Fruit fly (Drosophila melanogaster) whole organism, embryonic: Measurements from ENCODE around the gene CG15011.
A peak's percentile ranks its signal among the peaks of the same experiment; 100 is the strongest.

Source experiments
- ATbp ChIP-seq: fragments of 200-800 bp; sonication (Bioruptor generic); optimal IDR thresholded peaks from 2 replicates; lab custom pipeline; 2017; ENCODE audit warnings: missing biosample characterization, mild to moderate bottlenecking, missing genetic modification characterization, missing genetic modification reagents
- Ada2b ChIP-seq: fragments of 200-800 bp; sonication (Bioruptor generic); IDR thresholded peaks from 2 replicates; pipeline ENCODE4 v1.3.6; 2022; ENCODE audit warnings: missing biosample characterization, missing genetic modification characterization
- Atf-2 ChIP-seq: fragments of 200-800 bp; sonication (Bioruptor generic); optimal IDR thresholded peaks from 2 replicates; lab custom pipeline; 2016; ENCODE audit warnings: missing biosample characterization, missing genetic modification characterization
- Bgb ChIP-seq: fragments of 200-800 bp; sonication (Bioruptor generic); IDR thresholded peaks from 2 replicates; pipeline ENCODE4 v1.3.6; 2022; ENCODE audit warnings: missing biosample characterization, missing genetic modification characterization; ENCODE audit not compliant: partially characterized antibody
- CG12391 ChIP-seq: fragments of 200-800 bp; sonication (Bioruptor generic); optimal IDR thresholded peaks from 3 replicates; lab custom pipeline; 2018; ENCODE audit warnings: missing biosample characterization, mild to moderate bottlenecking, missing genetic modification characterization, moderate library complexity
- CG14667 ChIP-seq: fragments of 200-800 bp; sonication (Bioruptor generic); IDR thresholded peaks from 2 replicates; pipeline ENCODE4 v1.3.6; 2022; ENCODE audit warnings: missing biosample characterization, missing genetic modification characterization
- CG1832 ChIP-seq: fragments of 200-800 bp; sonication (Bioruptor generic); optimal IDR thresholded peaks from 2 replicates; lab custom pipeline; 2017; ENCODE audit warnings: missing biosample characterization, mild to moderate bottlenecking, missing genetic modification characterization, inconsistent platforms
- CG2129 ChIP-seq: fragments of 200-800 bp; sonication (Bioruptor generic); IDR thresholded peaks from 2 replicates; pipeline ENCODE4 v1.3.6; 2022; ENCODE audit warnings: missing biosample characterization, missing genetic modification characterization; ENCODE audit not compliant: partially characterized antibody
- CG3995 ChIP-seq: fragments of 200-800 bp; sonication (Bioruptor generic); optimal IDR thresholded peaks from 3 replicates; lab custom pipeline; 2016; ENCODE audit warnings: missing biosample characterization, missing genetic modification characterization
- CG42726 ChIP-seq: fragments of 200-800 bp; sonication (Bioruptor generic); IDR thresholded peaks from 2 replicates; pipeline ENCODE4 v1.3.6; 2022; ENCODE audit warnings: missing biosample characterization, missing genetic modification characterization; ENCODE audit not compliant: partially characterized antibody
- CG4617 ChIP-seq: fragments of 200-800 bp; sonication (Bioruptor generic); optimal IDR thresholded peaks from 3 replicates; lab custom pipeline; 2016; ENCODE audit warnings: missing biosample characterization, missing genetic modification characterization, borderline replicate concordance
- CG4730 ChIP-seq: fragments of 200-800 bp; sonication (Bioruptor generic); IDR thresholded peaks from 2 replicates; pipeline ENCODE4 v1.3.6; 2022; ENCODE audit warnings: missing biosample characterization, missing genetic modification characterization
- CG6254 ChIP-seq: fragments of 200-800 bp; sonication (Bioruptor generic); optimal IDR thresholded peaks from 3 replicates; lab custom pipeline; 2017; ENCODE audit warnings: mild to moderate bottlenecking, missing biosample characterization, missing genetic modification reagents, missing genetic modification characterization
- CG6683 ChIP-seq: fragments of 200-800 bp; sonication (Bioruptor generic); optimal IDR thresholded peaks from 2 replicates; lab custom pipeline; 2017; ENCODE audit warnings: missing biosample characterization, mild to moderate bottlenecking, missing genetic modification characterization, missing genetic modification reagents
- CG7556 ChIP-seq: fragments of 200-800 bp; sonication (Bioruptor generic); optimal IDR thresholded peaks from 2 replicates; lab custom pipeline; 2017; ENCODE audit warnings: missing biosample characterization, mild to moderate bottlenecking, missing genetic modification characterization
- CG7928 ChIP-seq: fragments of 200-800 bp; sonication (Bioruptor generic); optimal IDR thresholded peaks from 2 replicates; lab custom pipeline; 2017; ENCODE audit warnings: missing biosample characterization, mild to moderate bottlenecking, missing genetic modification characterization
- CG9437 ChIP-seq: fragments of 200-800 bp; sonication (Bioruptor generic); optimal IDR thresholded peaks from 2 replicates; lab custom pipeline; 2018; ENCODE audit warnings: missing biosample characterization, mild to moderate bottlenecking, missing genetic modification characterization
- CG9727 ChIP-seq: fragments of 200-800 bp; sonication (Bioruptor generic); optimal IDR thresholded peaks from 3 replicates; lab custom pipeline; 2017; ENCODE audit warnings: missing biosample characterization, mild to moderate bottlenecking, missing genetic modification characterization
- CG9932 ChIP-seq: fragments of 200-800 bp; sonication (Bioruptor generic); IDR thresholded peaks from 2 replicates; pipeline ENCODE4 v1.3.6; 2022; ENCODE audit warnings: missing biosample characterization, missing genetic modification characterization
- CoRest ChIP-seq: fragments of 200-800 bp; sonication (Bioruptor generic); optimal IDR thresholded peaks from 3 replicates; lab custom pipeline; 2018; ENCODE audit warnings: missing biosample characterization, mild to moderate bottlenecking, missing genetic modification characterization, moderate library complexity
- Dbx ChIP-seq: fragments of 200-800 bp; sonication (Bioruptor generic); IDR thresholded peaks from 3 replicates; pipeline ENCODE4 v1.3.6; 2022; ENCODE audit warnings: missing biosample characterization, missing genetic modification characterization
- Dip2 ChIP-seq: fragments of 200-800 bp; sonication (Bioruptor generic); IDR thresholded peaks from 2 replicates; pipeline ENCODE4 v1.3.6; 2022; ENCODE audit warnings: missing biosample characterization, missing genetic modification characterization
- Eip74EF ChIP-seq, 2 experiments: fragments of 200-800 bp in 1 of 2; fragments of >200 bp in 1 of 2; sonication (Bioruptor generic) in 1 of 2; optimal IDR thresholded peaks; 2 replicates each; lab custom pipeline; 2017 to 2019; ENCODE audit warnings: missing biosample characterization in 2 of 2, missing genetic modification characterization in 2 of 2, mild to moderate bottlenecking in 1 of 2, moderate library complexity in 1 of 2
- Hr39 ChIP-seq: fragments of >200 bp; optimal IDR thresholded peaks from 2 replicates; lab custom pipeline; 2017
- NC2α ChIP-seq: fragments of 200-800 bp; sonication (Bioruptor generic); optimal IDR thresholded peaks from 2 replicates; lab custom pipeline; 2016; ENCODE audit warnings: missing biosample characterization, missing genetic modification characterization
- Nf-YB ChIP-seq: fragments of 200-800 bp; sonication (Bioruptor generic); optimal IDR thresholded peaks from 3 replicates; lab custom pipeline; 2019; ENCODE audit warnings: missing biosample characterization, mild to moderate bottlenecking, missing genetic modification characterization, moderate library complexity
- Nf-YC ChIP-seq: fragments of 200-800 bp; optimal IDR thresholded peaks from 3 replicates; lab custom pipeline; 2019; ENCODE audit warnings: missing biosample characterization, mild to moderate bottlenecking, missing genetic modification characterization, moderate library complexity
- Ptx1 ChIP-seq: fragments of 200-800 bp; sonication (Bioruptor generic); IDR thresholded peaks from 2 replicates; pipeline ENCODE4 v1.3.6; 2022; ENCODE audit warnings: missing biosample characterization, missing genetic modification characterization
- Sin3A ChIP-seq: fragments of >200 bp; optimal IDR thresholded peaks from 2 replicates; lab custom pipeline; 2018
- Six4 ChIP-seq: fragments of 200-800 bp; sonication (Bioruptor generic); optimal IDR thresholded peaks from 2 replicates; lab custom pipeline; 2016; ENCODE audit warnings: missing biosample characterization, missing genetic modification characterization
- Sox100B ChIP-seq: fragments of 200-800 bp; sonication (Bioruptor generic); optimal IDR thresholded peaks from 3 replicates; lab custom pipeline; 2018; ENCODE audit warnings: missing biosample characterization, mild to moderate bottlenecking, missing genetic modification characterization
- ara ChIP-seq: fragments of 200-800 bp; sonication (Bioruptor generic); IDR thresholded peaks from 2 replicates; pipeline ENCODE4 v1.3.6; 2022; ENCODE audit warnings: missing biosample characterization, missing genetic modification characterization
- bab2 ChIP-seq: fragments of 200-800 bp; sonication (Bioruptor generic); optimal IDR thresholded peaks from 2 replicates; lab custom pipeline; 2016; ENCODE audit warnings: missing biosample characterization, missing genetic modification characterization
- bbx ChIP-seq: fragments of 200-800 bp; sonication (Bioruptor generic); IDR thresholded peaks from 2 replicates; pipeline ENCODE4 v1.3.6; 2022; ENCODE audit warnings: missing biosample characterization, missing genetic modification characterization; ENCODE audit not compliant: partially characterized antibody
- dysf ChIP-seq: fragments of 200-800 bp; sonication (Bioruptor generic); IDR thresholded peaks from 3 replicates; pipeline ENCODE4 v1.3.6; 2022; ENCODE audit warnings: missing biosample characterization, missing genetic modification characterization
- emc ChIP-seq: fragments of 200-800 bp; sonication (Bioruptor generic); optimal IDR thresholded peaks from 2 replicates; lab custom pipeline; 2016; ENCODE audit warnings: missing biosample characterization, missing genetic modification characterization
- en ChIP-seq: fragments of 200-800 bp; sonication (Bioruptor generic); optimal IDR thresholded peaks from 2 replicates; lab custom pipeline; 2016; ENCODE audit warnings: missing biosample characterization, missing genetic modification characterization
- gcm ChIP-seq: fragments of 200-800 bp; sonication (Bioruptor generic); optimal IDR thresholded peaks from 2 replicates; lab custom pipeline; 2019; ENCODE audit warnings: missing biosample characterization, mild to moderate bottlenecking, missing genetic modification characterization, moderate library complexity
- her ChIP-seq: fragments of 200-800 bp; sonication (Bioruptor generic); optimal IDR thresholded peaks from 2 replicates; lab custom pipeline; 2016; ENCODE audit warnings: missing biosample characterization, missing genetic modification characterization
- hkb ChIP-seq, 2 experiments: fragments of 200-800 bp in 1 of 2; fragments of >200 bp in 1 of 2; sonication (Bioruptor generic) in 1 of 2; IDR thresholded peaks in 1 of 2; optimal IDR thresholded peaks in 1 of 2; 2 replicates each; pipeline versions ENCODE4 v1.3.6 to Lab custom; 2017 to 2022; ENCODE audit warnings: missing biosample characterization in 1 of 2, missing genetic modification characterization in 1 of 2
- ken ChIP-seq: fragments of 200-800 bp; sonication (Bioruptor generic); IDR thresholded peaks from 3 replicates; pipeline ENCODE4 v1.3.6; 2022; ENCODE audit warnings: missing biosample characterization, missing genetic modification characterization
- mirr ChIP-seq: fragments of 200-800 bp; sonication (Bioruptor generic); optimal IDR thresholded peaks from 3 replicates; lab custom pipeline; 2018; ENCODE audit warnings: missing biosample characterization, mild to moderate bottlenecking, missing genetic modification characterization
- nau ChIP-seq: fragments of 200-800 bp; sonication (Bioruptor generic); optimal IDR thresholded peaks from 3 replicates; lab custom pipeline; 2017; ENCODE audit warnings: missing biosample characterization, mild to moderate bottlenecking, missing genetic modification characterization, missing genetic modification reagents
- nerfin-1 ChIP-seq: fragments of 200-800 bp; sonication (Bioruptor generic); optimal IDR thresholded peaks from 3 replicates; lab custom pipeline; 2019; ENCODE audit warnings: missing biosample characterization, mild to moderate bottlenecking, missing genetic modification characterization, moderate library complexity
- sd ChIP-seq: fragments of 200-800 bp; sonication (Bioruptor generic); optimal IDR thresholded peaks from 3 replicates; lab custom pipeline; 2018; ENCODE audit warnings: missing biosample characterization, mild to moderate bottlenecking, missing genetic modification characterization, moderate library complexity
- sens ChIP-seq: fragments of 200-800 bp; sonication (Bioruptor generic); peaks from one replicate; lab custom pipeline; 2016; ENCODE audit warnings: missing biosample characterization, missing genetic modification characterization
- seq ChIP-seq: fragments of 200-800 bp; sonication (Bioruptor generic); IDR thresholded peaks from 2 replicates; pipeline ENCODE4 v1.3.6; 2022; ENCODE audit warnings: missing biosample characterization, missing genetic modification characterization
- stwl ChIP-seq: fragments of 200-800 bp; sonication (Bioruptor generic); optimal IDR thresholded peaks from 3 replicates; lab custom pipeline; 2018; ENCODE audit warnings: missing biosample characterization, mild to moderate bottlenecking, missing genetic modification characterization, moderate library complexity
- yki ChIP-seq: fragments of >200 bp; optimal IDR thresholded peaks from 3 replicates; lab custom pipeline; 2018

The CG15011 gene

dm6 chr3L:4239442-4240322, 19.3 kb downstream of the CG15011 start, which contains the start of gene Sqor (continued):
- TF ChIP-seq NC2α (GFP tag; lab: Kevin White, UChicago): peak; percentile 52
- TF ChIP-seq ken (GFP tag; lab: Robert Waterston, UW): peak; percentile 57
- peak; percentile 4 for TF ChIP-seq CG4617 (GFP tag; lab: Kevin White, UChicago)
- peak; percentile 73 for TF ChIP-seq ATbp (GFP tag; lab: Kevin White, UChicago)
- peak; percentile 84 for TF ChIP-seq CG12391 (tag; lab: Kevin White, UChicago)
- peak; percentile 80 for TF ChIP-seq sd
- TF ChIP-seq CG2129 (GFP tag; lab: Robert Waterston, UW): no peak
- TF ChIP-seq sens (GFP tag; lab: Kevin White, UChicago): peak; percentile 94
- TF ChIP-seq her (GFP tag; lab: Kevin White, UChicago): peak; percentile 86
- TF ChIP-seq en (GFP tag; lab: Kevin White, UChicago): peak; percentile 75
- no peak for TF ChIP-seq CG6254
- no peak for TF ChIP-seq hkb (optimal IDR thresholded peaks at IDR 0.05; lab: Kevin White, UChicago)
- TF ChIP-seq hkb (GFP tag; IDR thresholded peaks at IDR 0.05; lab: Robert Waterston, UW): peak; percentile 85
- peak; percentile 67 for TF ChIP-seq ara (GFP tag; lab: Robert Waterston, UW)
- TF ChIP-seq Dip2 (GFP tag; lab: Robert Waterston, UW): peak; percentile 35; the same call in 1 of the 2 replicates
- TF ChIP-seq CG7928: peak; percentile 71
- TF ChIP-seq CG6683 (GFP tag; lab: Kevin White, UChicago): peak; percentile 60
- TF ChIP-seq yki (lab: Kevin White, UChicago): no peak
- TF ChIP-seq bbx (GFP tag; lab: Robert Waterston, UW): no peak
- no peak for TF ChIP-seq Sin3A (lab: Kevin White, UChicago)
- no peak for TF ChIP-seq CG42726 (GFP tag; lab: Robert Waterston, UW)
- TF ChIP-seq dysf (GFP tag; lab: Robert Waterston, UW): peak; percentile 85
- TF ChIP-seq CG9727: peak; percentile 87
- peak; percentile 36; the same call in 1 of the 2 replicates for TF ChIP-seq Bgb (GFP tag; lab: Robert Waterston, UW)
- peak; percentile 44 for TF ChIP-seq nerfin-1 (tag; lab: Kevin White, UChicago)
- TF ChIP-seq Nf-YC (tag; lab: Kevin White, UChicago): peak; percentile 75
- TF ChIP-seq Hr39 (lab: Kevin White, UChicago): no peak
- peak; percentile 63 for TF ChIP-seq CG3995
- peak; percentile 76 for TF ChIP-seq CG4730
- no peak for TF ChIP-seq mirr (GFP tag; lab: Kevin White, UChicago)
- peak; percentile 75 for TF ChIP-seq Ptx1 (GFP tag; lab: Robert Waterston, UW)
- TF ChIP-seq nau (GFP tag; lab: Kevin White, UChicago): no peak
- TF ChIP-seq Atf-2: peak; percentile 82
- peak; percentile 32 for TF ChIP-seq Six4 (GFP tag; lab: Kevin White, UChicago)
- peak; percentile 19 for TF ChIP-seq stwl (tag; lab: Kevin White, UChicago)
- TF ChIP-seq CG9932 (GFP tag; lab: Robert Waterston, UW): peak; percentile 82
- TF ChIP-seq Ada2b (GFP tag; lab: Robert Waterston, UW): peak; percentile 81
- peak; percentile 91 for TF ChIP-seq CoRest (tag; lab: Kevin White, UChicago)
- peak; percentile 63 for TF ChIP-seq CG14667 (GFP tag; lab: Robert Waterston, UW)
- TF ChIP-seq Dbx (GFP tag; lab: Robert Waterston, UW): peak; percentile 73
- TF ChIP-seq CG7556 (GFP tag; lab: Kevin White, UChicago): peak; percentile 95
- peak; percentile 85 for TF ChIP-seq CG9437
- TF ChIP-seq bab2 (GFP tag; lab: Kevin White, UChicago): peak; percentile 71
- TF ChIP-seq seq (GFP tag; lab: Robert Waterston, UW): peak; percentile 85
- TF ChIP-seq Sox100B (GFP tag; lab: Kevin White, UChicago): no peak
- peak in 1 of 2 experiments; percentile 70 for TF ChIP-seq Eip74EF (GFP tag; optimal IDR thresholded peaks at IDR 0.05; lab: Kevin White, UChicago)
- no peak for TF ChIP-seq CG1832 (GFP tag; lab: Kevin White, UChicago)
- TF ChIP-seq emc: peak; percentile 71
- peak; percentile 68 for TF ChIP-seq gcm
- peak; percentile 68 for TF ChIP-seq Nf-YB (GFP tag; lab: Kevin White, UChicago)
